Worm (Caenorhabditis elegans) whole organism, mixed stage, embryonic: ENCODE results near the gene M163.7.

ENCODE experiments used
- ceh-43 ChIP-seq: fragments of 200-800 bp; sonication (Bioruptor generic); optimal IDR thresholded peaks from 2 replicates; lab custom pipeline; 2018; ENCODE audit warnings: mild to moderate bottlenecking, missing genetic modification characterization, moderate library complexity, missing compliant biosample characterization
- elt-1 ChIP-seq: sonication (generic microtip); optimal IDR thresholded peaks from 2 replicates; lab custom pipeline; 2017; ENCODE audit warnings: missing genetic modification characterization, mild to moderate bottlenecking, missing compliant biosample characterization, antibody characterized with exemption, moderate library complexity, borderline replicate concordance; ENCODE audit not compliant: insufficient read depth
- flh-1 ChIP-seq: fragments of 200-800 bp; sonication (Bioruptor generic); optimal IDR thresholded peaks from 2 replicates; lab custom pipeline; 2018; ENCODE audit warnings: mild to moderate bottlenecking, missing genetic modification characterization, moderate library complexity, missing compliant biosample characterization
- lin-13 ChIP-seq: fragments of 150-350 bp; optimal IDR thresholded peaks from 2 replicates; lab custom pipeline; 2014; ENCODE audit warnings: missing biosample characterization, missing genetic modification characterization
- lin-32 ChIP-seq: fragments of 200-800 bp; sonication (Bioruptor generic); optimal IDR thresholded peaks from 2 replicates; lab custom pipeline; 2018; ENCODE audit warnings: mild to moderate bottlenecking, missing genetic modification characterization, missing compliant biosample characterization
- nhr-12 ChIP-seq: fragments of 150-350 bp; optimal IDR thresholded peaks from 2 replicates; lab custom pipeline; 2014; ENCODE audit warnings: missing biosample characterization, missing genetic modification characterization
- nhr-2 ChIP-seq: fragments of 150-350 bp; optimal IDR thresholded peaks from 2 replicates; lab custom pipeline; 2014; ENCODE audit warnings: missing biosample characterization, missing genetic modification characterization
- nhr-237 ChIP-seq: fragments of 150-350 bp; optimal IDR thresholded peaks from 2 replicates; lab custom pipeline; 2014; ENCODE audit warnings: missing biosample characterization, missing genetic modification characterization
- nhr-28 ChIP-seq: fragments of 150-350 bp; optimal IDR thresholded peaks from 2 replicates; lab custom pipeline; 2014; ENCODE audit warnings: missing biosample characterization, missing genetic modification characterization
- nhr-76 ChIP-seq: sonication (generic microtip); optimal IDR thresholded peaks from 2 replicates; lab custom pipeline; 2017; ENCODE audit warnings: missing biosample characterization, missing genetic modification characterization
- sem-2 ChIP-seq: fragments of 200-800 bp; sonication (Bioruptor generic); optimal IDR thresholded peaks from 2 replicates; lab custom pipeline; 2018; ENCODE audit warnings: mild to moderate bottlenecking, missing genetic modification characterization, missing compliant biosample characterization
- unc-39 ChIP-seq: fragments of 150-350 bp; optimal IDR thresholded peaks from 2 replicates; lab custom pipeline; 2014; ENCODE audit warnings: missing biosample characterization, missing genetic modification characterization
- unc-62 ChIP-seq: fragments of 150-350 bp; optimal IDR thresholded peaks from 2 replicates; lab custom pipeline; 2014; ENCODE audit warnings: missing biosample characterization, missing genetic modification reagents, missing genetic modification characterization
- ztf-11 ChIP-seq: fragments of 150-350 bp; optimal IDR thresholded peaks from 2 replicates; lab custom pipeline; 2014; ENCODE audit warnings: missing biosample characterization, missing genetic modification characterization

DNA sequence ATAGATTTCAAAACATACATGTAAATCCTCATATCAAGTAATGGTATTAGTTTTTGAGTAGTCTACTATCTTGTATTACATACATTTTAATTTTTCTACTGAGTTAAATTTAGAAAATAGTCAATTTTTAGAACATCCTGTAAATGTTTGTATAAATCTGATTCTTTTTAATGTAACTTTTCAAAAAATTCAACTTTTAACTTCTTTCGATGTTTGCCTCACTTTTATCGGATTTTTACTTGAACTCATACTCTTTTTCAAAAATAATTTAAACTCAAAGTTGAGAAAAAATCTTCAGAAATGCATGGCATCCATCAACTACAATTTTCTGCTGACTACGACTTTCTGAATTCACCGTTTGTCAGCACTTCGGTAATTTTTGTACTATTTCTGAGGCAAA is at the start of gene M163.7:
- no peak for TF ChIP-seq nhr-237 (tag; lab: Kevin White, UChicago)
- TF ChIP-seq lin-13: no peak
- TF ChIP-seq unc-62 (GFP tag; lab: Kevin White, UChicago): no peak
- no peak for TF ChIP-seq elt-1 (tag; lab: Kevin White, UChicago)
- no peak for TF ChIP-seq nhr-28 (tag; lab: Kevin White, UChicago)
- no peak for TF ChIP-seq unc-39
- no peak for TF ChIP-seq sem-2
- TF ChIP-seq nhr-76: no peak
- TF ChIP-seq ceh-43 (GFP tag; lab: Kevin White, UChicago): no peak
- TF ChIP-seq flh-1 (GFP tag; lab: Kevin White, UChicago): no peak
- TF ChIP-seq nhr-2 (tag; lab: Kevin White, UChicago): no peak
- TF ChIP-seq nhr-12: no peak
- TF ChIP-seq ztf-11 (tag; lab: Kevin White, UChicago): no peak
- no peak for TF ChIP-seq lin-32 (GFP tag; lab: Kevin White, UChicago)
